Fruit fly (Drosophila melanogaster) whole organism: ENCODE results near the gene CG45067.

ENCODE experiments used
- EcR ChIP-seq, 2 experiments: fragments of >200 bp; optimal IDR thresholded peaks; 2 replicates each; lab custom pipeline; 2017; ENCODE audit warnings: missing biosample characterization in 2 of 2, missing genetic modification characterization in 2 of 2, missing genetic modification reagents in 2 of 2
- pan ChIP-seq: fragments of >200 bp; optimal IDR thresholded peaks from 2 replicates; lab custom pipeline; 2017
- psq ChIP-seq: fragments of >200 bp; optimal IDR thresholded peaks from 2 replicates; lab custom pipeline; 2017
- usp ChIP-seq: fragments of >200 bp; optimal IDR thresholded peaks from 2 replicates; lab custom pipeline; 2017; ENCODE audit warnings: missing biosample characterization, missing genetic modification characterization, mixed read lengths

DNA sequence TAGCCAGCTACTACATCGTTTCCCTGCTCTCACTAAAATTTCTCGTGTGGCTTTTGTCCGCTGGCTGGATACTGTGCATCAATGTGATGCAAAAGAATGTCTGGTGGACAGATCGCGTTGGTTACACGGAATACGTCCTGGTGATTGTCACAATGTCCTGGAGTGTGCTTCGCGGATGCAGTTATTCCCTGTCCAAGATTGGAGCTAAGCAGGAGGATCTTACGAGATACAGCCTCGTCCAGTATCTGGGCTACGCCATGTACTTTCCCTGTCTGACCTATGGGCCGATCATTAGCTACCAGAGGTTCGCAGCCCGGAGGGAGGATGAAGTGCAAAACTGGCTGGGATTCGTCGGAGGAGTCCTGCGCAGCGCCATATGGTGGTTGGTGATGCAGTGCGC, 48.3 kb upstream of the CG45067 start:
- TF ChIP-seq usp (GFP tag; lab: Kevin White, UChicago) = no peak
- no peak for TF ChIP-seq pan (lab: Kevin White, UChicago)
- no peak for TF ChIP-seq psq (lab: Kevin White, UChicago)
- TF ChIP-seq EcR (GFP tag; optimal IDR thresholded peaks at IDR 0.05; lab: Kevin White, UChicago) = no peak
